Fruit fly (Drosophila melanogaster) whole organism, adult: ENCODE measurements around the gene CG18530.
A peak's percentile ranks its signal among the peaks of the same experiment; 100 is the strongest.

Source experiments
- CG11617 ChIP-seq: fragments of 200-800 bp; sonication (Bioruptor generic); optimal IDR thresholded peaks from 2 replicates; lab custom pipeline; 2017; ENCODE audit warnings: mild to moderate bottlenecking, missing biosample characterization, missing genetic modification reagents, missing genetic modification characterization
- CG12768 ChIP-seq: fragments of 200-800 bp; sonication (Bioruptor generic); optimal IDR thresholded peaks from 2 replicates; lab custom pipeline; 2017; ENCODE audit warnings: missing biosample characterization, missing genetic modification characterization, mild to moderate bottlenecking, moderate library complexity, missing genetic modification reagents
- CG14711 ChIP-seq: fragments of 200-800 bp; sonication (Bioruptor generic); optimal IDR thresholded peaks from 2 replicates; lab custom pipeline; 2018; ENCODE audit warnings: missing biosample characterization, mild to moderate bottlenecking, missing genetic modification characterization, moderate library complexity
- CG1620 ChIP-seq: fragments of 200-800 bp; sonication (Bioruptor generic); optimal IDR thresholded peaks from 2 replicates; lab custom pipeline; 2016; ENCODE audit warnings: missing biosample characterization, missing genetic modification characterization
- CG33017 ChIP-seq: fragments of 200-800 bp; sonication (Bioruptor generic); optimal IDR thresholded peaks from 2 replicates; lab custom pipeline; 2018; ENCODE audit warnings: missing biosample characterization, mild to moderate bottlenecking, missing genetic modification characterization, moderate library complexity
- CG5204 ChIP-seq: fragments of 200-800 bp; sonication (Bioruptor generic); optimal IDR thresholded peaks from 2 replicates; lab custom pipeline; 2016; ENCODE audit warnings: missing biosample characterization, missing genetic modification characterization
- CG7045 ChIP-seq: fragments of 200-800 bp; sonication (Bioruptor generic); optimal IDR thresholded peaks from 2 replicates; lab custom pipeline; 2017; ENCODE audit warnings: missing biosample characterization, mild to moderate bottlenecking, missing genetic modification characterization
- CG7101 ChIP-seq: fragments of 200-800 bp; sonication (Bioruptor generic); optimal IDR thresholded peaks from 2 replicates; lab custom pipeline; 2018; ENCODE audit warnings: missing biosample characterization, mild to moderate bottlenecking, missing genetic modification characterization, moderate library complexity
- Clk ChIP-seq: fragments of 200-800 bp; sonication (Bioruptor generic); optimal IDR thresholded peaks from 2 replicates; lab custom pipeline; 2017; ENCODE audit warnings: missing biosample characterization, missing genetic modification characterization
- Crg-1 ChIP-seq: fragments of 200-800 bp; sonication (Bioruptor generic); optimal IDR thresholded peaks from 2 replicates; lab custom pipeline; 2016; ENCODE audit warnings: missing biosample characterization, missing genetic modification characterization
- Hr96 ChIP-seq: fragments of 200-800 bp; sonication (Bioruptor generic); optimal IDR thresholded peaks from 2 replicates; lab custom pipeline; 2016; ENCODE audit warnings: missing biosample characterization, missing genetic modification characterization
- Mnt ChIP-seq: fragments of 200-800 bp; sonication (Bioruptor generic); optimal IDR thresholded peaks from 2 replicates; lab custom pipeline; 2016; ENCODE audit warnings: missing biosample characterization, mild to moderate bottlenecking, missing genetic modification characterization
- bab1 ChIP-seq: fragments of 200-800 bp; sonication (Bioruptor generic); optimal IDR thresholded peaks from 3 replicates; lab custom pipeline; 2019; ENCODE audit warnings: missing biosample characterization, mild to moderate bottlenecking, missing genetic modification characterization, moderate library complexity
- cic ChIP-seq: fragments of 200-800 bp; sonication (Bioruptor generic); optimal IDR thresholded peaks from 2 replicates; lab custom pipeline; 2017; ENCODE audit warnings: missing biosample characterization, mild to moderate bottlenecking, missing genetic modification characterization, moderate library complexity
- cnc ChIP-seq, 2 experiments: fragments of >200 bp; optimal IDR thresholded peaks; 2 replicates each; lab custom pipeline; 2017
- kay ChIP-seq: fragments of 200-800 bp; sonication (Bioruptor generic); peaks from one replicate; lab custom pipeline; 2016; ENCODE audit warnings: missing biosample characterization, missing genetic modification characterization, borderline replicate concordance
- ovo ChIP-seq: fragments of 200-800 bp; sonication (Bioruptor generic); optimal IDR thresholded peaks from 2 replicates; lab custom pipeline; 2016; ENCODE audit warnings: missing biosample characterization, missing genetic modification characterization
- pad ChIP-seq: fragments of 200-800 bp; sonication (Bioruptor generic); optimal IDR thresholded peaks from 3 replicates; lab custom pipeline; 2017; ENCODE audit warnings: missing biosample characterization, missing genetic modification characterization, mild to moderate bottlenecking, moderate library complexity, missing genetic modification reagents
- tj ChIP-seq: fragments of 200-800 bp; sonication (Bioruptor generic); optimal IDR thresholded peaks from 3 replicates; lab custom pipeline; 2017; ENCODE audit warnings: missing biosample characterization, mild to moderate bottlenecking, missing genetic modification characterization, moderate library complexity
- toe ChIP-seq: fragments of 200-800 bp; sonication (Bioruptor generic); optimal IDR thresholded peaks from 2 replicates; lab custom pipeline; 2016; ENCODE audit warnings: missing biosample characterization, missing genetic modification characterization

CG18530 gene

dm6 chr3R:12624913-12625312 is 8.2 kb upstream of the CG18530 start:
- TF ChIP-seq Clk (GFP tag; lab: Kevin White, UChicago) (no peak), toe (GFP tag; lab: Kevin White, UChicago) (no peak), CG11617 (no peak), CG14711 (tag; lab: Kevin White, UChicago) (no peak), cnc (optimal IDR thresholded peaks at IDR 0.05; lab: Kevin White, UChicago) (no peak), Crg-1 (GFP tag; lab: Kevin White, UChicago) (no peak)

dm6 chr3R:12626674-12627382 is 6.3 kb upstream of the CG18530 start:
- no peak for TF ChIP-seq Clk (GFP tag; lab: Kevin White, UChicago)
- peak; percentile 3 for TF ChIP-seq CG12768 (GFP tag; lab: Kevin White, UChicago)
- no peak for TF ChIP-seq pad (GFP tag; lab: Kevin White, UChicago)
- TF ChIP-seq CG7045 (GFP tag; lab: Kevin White, UChicago) = no peak
- TF ChIP-seq CG7101 (tag; lab: Kevin White, UChicago) = no peak
- no peak for TF ChIP-seq CG14711 (tag; lab: Kevin White, UChicago)
- peak; percentile 19 for TF ChIP-seq cic (GFP tag; lab: Kevin White, UChicago)
- peak; percentile 2 for TF ChIP-seq Hr96 (GFP tag; lab: Kevin White, UChicago)
- TF ChIP-seq toe (GFP tag; lab: Kevin White, UChicago) = peak; percentile 32
- TF ChIP-seq Mnt (GFP tag; lab: Kevin White, UChicago) = peak; percentile 54

- TF ChIP-seq Mnt (GFP tag; lab: Kevin White, UChicago) (peak; percentile 92), Clk (GFP tag; lab: Kevin White, UChicago) (peak; percentile 83), CG1620 (GFP tag; lab: Kevin White, UChicago) (peak; percentile 95), bab1 (GFP tag; lab: Kevin White, UChicago) (peak; percentile 81), cic (GFP tag; lab: Kevin White, UChicago) (peak; percentile 89), kay (GFP tag; lab: Kevin White, UChicago) (no peak), cnc (optimal IDR thresholded peaks at IDR 0.05; lab: Kevin White, UChicago) (no peak), pad (GFP tag; lab: Kevin White, UChicago) (peak; percentile 85), Hr96 (GFP tag; lab: Kevin White, UChicago) (peak; percentile 82), tj (peak; percentile 3), CG7045 (GFP tag; lab: Kevin White, UChicago) (peak; percentile 53), CG14711 (tag; lab: Kevin White, UChicago) (peak; percentile 63), CG7101 (tag; lab: Kevin White, UChicago) (peak; percentile 79), Crg-1 (GFP tag; lab: Kevin White, UChicago) (peak; percentile 90), CG33017 (tag; lab: Kevin White, UChicago) (peak; percentile 66), ovo (GFP tag; lab: Kevin White, UChicago) (peak; percentile 91), CG5204 (no peak), toe (GFP tag; lab: Kevin White, UChicago) (peak; percentile 81), CG12768 (GFP tag; lab: Kevin White, UChicago) (peak; percentile 61), CG11617 (no peak)
Measured at dm6 chr3R:12627691-12628148, 5.4 kb upstream of the CG18530 start, which contains the start of the genes Vha55 and Snx3. Gene Vha55, minus strand, starts transcription at chr3R:12627829. Gene Snx3, plus strand, starts transcription at chr3R:12628031.

- TF ChIP-seq toe (GFP tag; lab: Kevin White, UChicago) = no peak
- no peak for TF ChIP-seq tj
- no peak for TF ChIP-seq Clk (GFP tag; lab: Kevin White, UChicago)
- no peak for TF ChIP-seq pad (GFP tag; lab: Kevin White, UChicago)
- TF ChIP-seq kay (GFP tag; lab: Kevin White, UChicago) = peak; percentile 81
Measured at dm6 chr3R:12628395-12628928, 4.7 kb upstream of the CG18530 start.

dm6 chr3R:12630369-12630768 is 2.8 kb upstream of the CG18530 start, which contains the start of gene Not10:
Gene Not10, plus strand, starts transcription at chr3R:12630647.
- TF ChIP-seq CG7101 (tag; lab: Kevin White, UChicago) (peak; percentile 61), CG33017 (tag; lab: Kevin White, UChicago) (peak; percentile 41), CG11617 (peak; percentile 17), CG5204 (no peak), cnc (optimal IDR thresholded peaks at IDR 0.05; lab: Kevin White, UChicago) (no peak), kay (GFP tag; lab: Kevin White, UChicago) (peak; percentile 71), Crg-1 (GFP tag; lab: Kevin White, UChicago) (peak; percentile 50), Clk (GFP tag; lab: Kevin White, UChicago) (no peak), ovo (GFP tag; lab: Kevin White, UChicago) (peak; percentile 0), toe (GFP tag; lab: Kevin White, UChicago) (peak; percentile 43), Mnt (GFP tag; lab: Kevin White, UChicago) (peak; percentile 13), cic (GFP tag; lab: Kevin White, UChicago) (no peak), pad (GFP tag; lab: Kevin White, UChicago) (peak; percentile 7), tj (peak; percentile 8), CG12768 (GFP tag; lab: Kevin White, UChicago) (no peak), CG7045 (GFP tag; lab: Kevin White, UChicago) (no peak), CG1620 (GFP tag; lab: Kevin White, UChicago) (no peak), bab1 (GFP tag; lab: Kevin White, UChicago) (peak; percentile 59), CG14711 (tag; lab: Kevin White, UChicago) (peak; percentile 57), Hr96 (GFP tag; lab: Kevin White, UChicago) (no peak)
